Worm (Caenorhabditis elegans) whole organism, young adult: ENCODE data around the gene eef-1B.2.

Experiments
- B0035.1 ChIP-seq: sonication (generic microtip); optimal IDR thresholded peaks from 2 replicates; lab custom pipeline; 2016; ENCODE audit warnings: missing genetic modification characterization, mild to moderate bottlenecking, missing compliant biosample characterization, missing genotype, missing genetic modification reagents
- F23B12.7 ChIP-seq: sonication (generic microtip); optimal IDR thresholded peaks from 2 replicates; lab custom pipeline; 2017; ENCODE audit warnings: missing genetic modification characterization, mild to moderate bottlenecking, missing compliant biosample characterization, antibody characterized with exemption, moderate library complexity; ENCODE audit not compliant: insufficient read depth
- F37B4.10 ChIP-seq: fragments of 200-800 bp; sonication (Bioruptor generic); IDR thresholded peaks from 2 replicates; pipeline ENCODE4 v1.3.6; 2022; ENCODE audit warnings: missing genetic modification characterization, missing compliant biosample characterization
- Y67H2A.10 ChIP-seq: fragments of 200-800 bp; sonication (Bioruptor generic); conservative IDR thresholded peaks from 2 replicates; pipeline ENCODE4 v1.3.6; 2022; ENCODE audit warnings: missing genetic modification reagents, missing genetic modification characterization, missing compliant biosample characterization
- aptf-2 ChIP-seq: fragments of 200-800 bp; sonication (Bioruptor generic); conservative IDR thresholded peaks from 2 replicates; pipeline ENCODE4 v1.3.6; 2022; ENCODE audit warnings: missing genetic modification reagents, missing genetic modification characterization, missing compliant biosample characterization
- ceh-100 ChIP-seq: fragments of 200-800 bp; sonication (Bioruptor generic); IDR thresholded peaks from 2 replicates; pipeline ENCODE4 v1.3.6; 2022; ENCODE audit warnings: missing genetic modification reagents, missing genetic modification characterization, missing compliant biosample characterization
- ceh-27 ChIP-seq: fragments of 200-800 bp; sonication (Bioruptor generic); optimal IDR thresholded peaks from 2 replicates; lab custom pipeline; 2018; ENCODE audit warnings: mild to moderate bottlenecking, missing genetic modification characterization, moderate library complexity, missing compliant biosample characterization
- ceh-40 ChIP-seq: fragments of 200-800 bp; sonication (Bioruptor generic); IDR thresholded peaks from 2 replicates; pipeline ENCODE4 v1.3.6; 2022; ENCODE audit warnings: missing genetic modification characterization, missing compliant biosample characterization
- chd-7 ChIP-seq: sonication (generic microtip); optimal IDR thresholded peaks from 2 replicates; lab custom pipeline; 2016; ENCODE audit warnings: mild to moderate bottlenecking, missing genetic modification characterization, moderate library complexity, missing compliant biosample characterization
- efl-1 ChIP-seq: fragments of 150-350 bp; optimal IDR thresholded peaks from 2 replicates; lab custom pipeline; 2014; ENCODE audit warnings: missing biosample characterization, missing genetic modification reagents, missing genetic modification characterization
- egl-18 ChIP-seq: fragments of 200-800 bp; sonication (Bioruptor generic); IDR thresholded peaks from 2 replicates; pipeline ENCODE4 v1.3.6; 2022; ENCODE audit warnings: missing genetic modification reagents, missing genetic modification characterization, missing compliant biosample characterization
- egl-44 ChIP-seq: fragments of 200-800 bp; sonication (Bioruptor generic); IDR thresholded peaks from 2 replicates; pipeline ENCODE4 v1.3.6; 2022; ENCODE audit warnings: missing genetic modification reagents, missing genetic modification characterization, missing compliant biosample characterization
- egrh-3 ChIP-seq: fragments of 200-800 bp; sonication (Bioruptor generic); IDR thresholded peaks from 2 replicates; pipeline ENCODE4 v1.3.6; 2022; ENCODE audit warnings: missing genetic modification reagents, missing genetic modification characterization, missing compliant biosample characterization
- lin-35 ChIP-seq, 3 experiments: fragments of 150-350 bp in 2 of 3; sonication (generic microtip) in 1 of 3; optimal IDR thresholded peaks; 2 replicates each; lab custom pipeline; 2014 to 2018; ENCODE audit warnings: missing biosample characterization in 3 of 3, missing genetic modification characterization in 3 of 3, missing genetic modification reagents in 3 of 3
- madf-3 ChIP-seq: fragments of 200-800 bp; sonication (Bioruptor generic); IDR thresholded peaks from 2 replicates; pipeline ENCODE4 v1.3.6; 2022; ENCODE audit warnings: missing genetic modification reagents, missing genetic modification characterization, missing compliant biosample characterization
- mel-28 ChIP-seq: sonication (generic microtip); optimal IDR thresholded peaks from 2 replicates; lab custom pipeline; 2016; ENCODE audit warnings: borderline replicate concordance, mild to moderate bottlenecking, missing genetic modification characterization, missing compliant biosample characterization
- rcor-1 ChIP-seq: fragments of 200-800 bp; sonication (Bioruptor generic); IDR thresholded peaks from 2 replicates; pipeline ENCODE4 v1.3.6; 2022; ENCODE audit warnings: missing genetic modification reagents, missing genetic modification characterization, missing compliant biosample characterization
- snpc-1.1 ChIP-seq: sonication (generic microtip); optimal IDR thresholded peaks from 2 replicates; lab custom pipeline; 2017; ENCODE audit warnings: missing genetic modification characterization, mild to moderate bottlenecking, missing compliant biosample characterization, antibody characterized with exemption, moderate library complexity, missing genotype, missing genetic modification reagents; ENCODE audit not compliant: insufficient read depth
- unc-62 ChIP-seq: fragments of 150-350 bp; optimal IDR thresholded peaks from 2 replicates; lab custom pipeline; 2014; ENCODE audit warnings: missing biosample characterization, missing genetic modification reagents, missing genetic modification characterization
- zim-3 ChIP-seq: sonication (generic microtip); optimal IDR thresholded peaks from 2 replicates; lab custom pipeline; 2017; ENCODE audit warnings: mild to moderate bottlenecking, missing genetic modification characterization, moderate library complexity, missing compliant biosample characterization

The eef-1B.2 gene

ce11 chrIV:15068818-15069217, 31.7 kb downstream of the eef-1B.2 start, which contains the start of gene srt-48:
srt-48 (minus strand) TSS chrIV:15068918.
- TF ChIP-seq aptf-2 (GFP tag; lab: Robert Waterston, UW) (no peak), lin-35 (GFP tag; optimal IDR thresholded peaks at IDR 0.05; lab: Kevin White, UChicago) (no peak), rcor-1 (no peak)

ce11 chrIV:15074392-15074791, 37.3 kb downstream of the eef-1B.2 start, which contains the start of gene srt-50:
srt-50 (plus strand) TSS chrIV:15074692.
- TF ChIP-seq chd-7 (no peak), zim-3 (tag; lab: Kevin White, UChicago) (no peak), ceh-40 (GFP tag; lab: Robert Waterston, UW) (no peak), F37B4.10 (GFP tag; lab: Robert Waterston, UW) (no peak), snpc-1.1 (tag; lab: Kevin White, UChicago) (no peak), efl-1 (GFP tag; lab: Kevin White, UChicago) (no peak), unc-62 (GFP tag; lab: Kevin White, UChicago) (no peak), ceh-27 (no peak), madf-3 (GFP tag; lab: Robert Waterston, UW) (no peak), egl-44 (GFP tag; lab: Robert Waterston, UW) (no peak), F23B12.7 (tag; lab: Kevin White, UChicago) (no peak), B0035.1 (tag; lab: Kevin White, UChicago) (no peak), Y67H2A.10 (GFP tag; lab: Robert Waterston, UW) (no peak), ceh-100 (GFP tag; lab: Robert Waterston, UW) (no peak), mel-28 (tag; lab: Kevin White, UChicago) (no peak), egrh-3 (GFP tag; lab: Robert Waterston, UW) (no peak), egl-18 (no peak)
